Worm (Caenorhabditis elegans): ENCODE data around the gene fbxb-75.

Gene fbxb-75

DNA sequence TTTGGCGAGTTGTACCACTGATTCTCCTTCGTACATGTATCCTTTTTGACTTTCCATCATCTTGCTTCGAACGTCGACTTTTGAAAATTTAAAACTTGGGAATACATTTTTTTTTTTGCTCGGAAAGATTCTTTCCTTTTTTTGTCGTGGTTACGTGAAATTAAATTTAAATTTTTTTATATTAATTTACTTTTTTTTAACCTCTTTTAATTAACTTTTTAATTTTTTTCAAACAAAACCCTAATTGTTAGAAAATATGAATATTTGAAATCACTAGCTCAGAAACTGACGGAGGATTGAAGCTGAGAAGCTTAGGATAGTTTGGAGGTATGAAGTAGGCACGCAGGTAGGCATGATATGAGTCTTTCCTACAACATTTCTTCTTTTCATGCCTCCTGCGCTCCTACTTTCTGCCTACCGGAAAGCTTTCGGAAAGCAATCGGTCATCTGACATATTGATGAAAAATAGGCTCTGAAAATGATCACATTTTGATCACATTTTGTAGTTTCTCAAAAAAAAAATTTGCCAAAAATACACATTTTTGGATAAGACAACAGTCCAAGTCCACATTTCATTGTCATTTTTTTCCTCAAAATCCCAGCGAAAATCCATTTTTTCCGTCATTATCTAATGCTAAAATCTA lies 6.4 kb downstream of the fbxb-75 start, which contains the start of the genes R08C7.8 and R08C7.4:
R08C7.8 (minus strand) TSS at position 101 of the 644 bp plus-strand sequence.
R08C7.4 (plus strand) TSS at position 594 of the 644 bp plus-strand sequence.
- TF ChIP-seq flt-1 (GFP tag; IDR thresholded peaks at IDR 0.05) (no peak), ceh-36 (tag; optimal IDR thresholded peaks at IDR 0.05) (no peak), aly-1 (tag; optimal IDR thresholded peaks at IDR 0.05) (no peak), ama-1 (optimal IDR thresholded peaks at IDR 0.05) (no peak), hnd-1 (tag; optimal IDR thresholded peaks at IDR 0.05) (no peak), tbx-37 (GFP tag; conservative IDR thresholded peaks at IDR 0.05) (no peak)

DNA sequence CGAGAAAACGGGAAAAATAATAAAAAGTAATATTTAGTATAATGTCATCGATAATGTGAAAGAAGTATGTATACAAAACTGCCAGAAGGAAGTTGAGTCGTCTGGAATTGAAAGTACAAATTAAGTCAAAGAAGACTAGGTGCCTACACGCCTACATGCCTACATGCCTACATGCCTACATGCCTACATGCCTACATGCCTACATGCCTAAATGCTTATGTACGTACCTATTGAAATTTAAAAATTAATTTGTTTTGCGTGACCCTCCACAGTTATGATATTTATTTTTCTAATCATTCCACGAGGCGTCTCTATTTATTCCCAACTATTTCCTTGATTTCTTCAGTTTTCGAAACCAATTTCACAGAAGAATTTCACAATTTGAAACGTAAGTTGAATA lies 11.1 kb downstream of the fbxb-75 start, which contains the start of the genes str-185 and R08C7.5:
str-185 (minus strand) TSS at position 101 of the 400 bp plus-strand sequence.
R08C7.5 (plus strand) TSS at position 329 of the 400 bp plus-strand sequence.
- TF ChIP-seq sea-1 (GFP tag; conservative IDR thresholded peaks at IDR 0.05) (no peak), flt-1 (GFP tag; IDR thresholded peaks at IDR 0.05) (no peak), hmbx-1 (tag; optimal IDR thresholded peaks at IDR 0.05) (no peak), F13C5.2 (tag; optimal IDR thresholded peaks at IDR 0.05) (no peak), ama-1 (optimal IDR thresholded peaks at IDR 0.05) (no peak), ceh-36 (tag; optimal IDR thresholded peaks at IDR 0.05) (no peak), B0310.2 (tag; optimal IDR thresholded peaks at IDR 0.05) (no peak), tra-4 (tag; optimal IDR thresholded peaks at IDR 0.05) (no peak), tbx-37 (GFP tag; conservative IDR thresholded peaks at IDR 0.05) (no peak), aly-1 (tag; optimal IDR thresholded peaks at IDR 0.05) (no peak), scrt-1 (GFP tag; IDR thresholded peaks at IDR 0.05) (no peak), pes-1 (GFP tag; IDR thresholded peaks at IDR 0.05) (no peak), hnd-1 (tag; optimal IDR thresholded peaks at IDR 0.05) (no peak), tbx-11 (GFP tag; IDR thresholded peaks at IDR 0.05) (no peak), ets-7 (tag; optimal IDR thresholded peaks at IDR 0.05) (no peak), hmg-4 (GFP tag; optimal IDR thresholded peaks at IDR 0.05) (no peak), ceh-13 (GFP tag; optimal IDR thresholded peaks at IDR 0.05) (no peak)

DNA sequence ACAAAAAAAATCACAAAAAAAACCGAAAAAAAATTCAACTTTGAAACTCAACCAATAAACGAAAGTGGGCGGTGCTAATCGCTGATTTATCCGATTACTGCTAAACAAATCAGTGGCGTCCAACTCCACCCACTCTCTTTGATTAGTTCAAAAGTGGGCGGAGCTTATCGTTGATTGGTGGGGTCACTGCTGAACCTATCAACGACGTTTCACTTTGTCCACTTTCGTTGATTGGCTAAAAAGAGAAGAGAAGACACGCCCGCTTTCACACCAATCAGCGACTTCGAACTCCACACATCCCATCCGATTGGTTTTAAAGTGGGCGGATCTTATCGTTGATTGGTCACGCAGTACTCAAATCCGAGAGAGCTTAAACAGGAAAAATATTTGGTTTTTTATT lies 17.1 kb downstream of the fbxb-75 start:
- TF ChIP-seq ets-7 (tag; optimal IDR thresholded peaks at IDR 0.05): no peak
- TF ChIP-seq sea-1 (GFP tag; conservative IDR thresholded peaks at IDR 0.05): no peak
- no peak for TF ChIP-seq B0310.2 (tag; optimal IDR thresholded peaks at IDR 0.05)
- TF ChIP-seq hmbx-1 (tag; optimal IDR thresholded peaks at IDR 0.05): no peak

DNA sequence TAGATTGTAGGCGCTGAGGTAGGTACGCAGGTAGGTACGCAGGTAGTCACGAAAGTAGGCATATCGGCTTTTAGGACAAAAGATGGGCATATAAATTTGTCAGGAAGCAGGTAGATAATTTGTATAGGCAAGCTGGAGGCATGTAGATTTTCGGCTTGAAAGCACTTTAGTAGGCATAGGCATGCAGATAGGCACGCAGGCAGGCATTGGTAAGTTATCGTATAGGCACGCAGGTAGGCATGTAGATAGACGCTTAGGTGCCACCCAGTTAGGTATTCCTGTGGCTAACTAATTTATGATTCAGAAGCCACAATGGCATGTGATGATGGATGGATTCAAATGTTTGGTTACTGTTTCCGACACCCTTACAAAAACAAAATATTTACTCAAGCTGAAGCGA lies 18.0 kb downstream of the fbxb-75 start:
- TF ChIP-seq scrt-1 (GFP tag; IDR thresholded peaks at IDR 0.05) (no peak), flt-1 (GFP tag; IDR thresholded peaks at IDR 0.05) (no peak), aly-1 (tag; optimal IDR thresholded peaks at IDR 0.05) (no peak), ama-1 (optimal IDR thresholded peaks at IDR 0.05) (no peak), B0310.2 (tag; optimal IDR thresholded peaks at IDR 0.05) (no peak)

DNA sequence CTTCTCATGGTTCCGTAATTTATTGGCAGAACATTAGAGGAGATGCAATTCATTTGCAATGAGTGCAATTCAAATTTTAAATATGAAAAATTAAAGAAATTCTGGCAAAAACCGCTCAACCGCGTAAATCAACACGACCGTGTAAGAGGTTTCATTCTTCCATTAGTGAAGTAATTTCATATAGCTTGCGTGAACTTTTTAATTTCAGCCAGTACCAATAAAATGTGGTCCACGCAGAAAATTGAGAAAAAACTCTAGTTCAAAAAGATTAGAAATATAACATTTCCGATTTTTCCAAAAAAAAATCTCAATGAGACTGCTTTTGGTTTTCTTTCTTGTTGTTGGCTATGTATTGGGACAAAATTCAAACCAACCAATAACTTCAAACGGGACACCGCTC lies 18.9 kb downstream of the fbxb-75 start, which contains the start of gene clec-175:
clec-175 (plus strand) TSS at position 301 of the 400 bp plus-strand sequence.
- TF ChIP-seq F13C5.2 (tag; optimal IDR thresholded peaks at IDR 0.05) (no peak), tbx-37 (GFP tag; conservative IDR thresholded peaks at IDR 0.05) (no peak), ama-1 (optimal IDR thresholded peaks at IDR 0.05) (no peak), ceh-13 (GFP tag; optimal IDR thresholded peaks at IDR 0.05) (no peak), B0310.2 (tag; optimal IDR thresholded peaks at IDR 0.05) (no peak), sea-1 (GFP tag; conservative IDR thresholded peaks at IDR 0.05) (no peak), scrt-1 (GFP tag; IDR thresholded peaks at IDR 0.05) (no peak), ceh-36 (tag; optimal IDR thresholded peaks at IDR 0.05) (no peak), aly-1 (tag; optimal IDR thresholded peaks at IDR 0.05) (no peak), ets-7 (tag; optimal IDR thresholded peaks at IDR 0.05) (no peak), pes-1 (GFP tag; IDR thresholded peaks at IDR 0.05) (no peak), hmg-4 (GFP tag; optimal IDR thresholded peaks at IDR 0.05) (no peak), flt-1 (GFP tag; IDR thresholded peaks at IDR 0.05) (no peak), hmbx-1 (tag; optimal IDR thresholded peaks at IDR 0.05) (no peak), hnd-1 (tag; optimal IDR thresholded peaks at IDR 0.05) (no peak), tbx-11 (GFP tag; IDR thresholded peaks at IDR 0.05) (no peak), tra-4 (tag; optimal IDR thresholded peaks at IDR 0.05) (no peak)

DNA sequence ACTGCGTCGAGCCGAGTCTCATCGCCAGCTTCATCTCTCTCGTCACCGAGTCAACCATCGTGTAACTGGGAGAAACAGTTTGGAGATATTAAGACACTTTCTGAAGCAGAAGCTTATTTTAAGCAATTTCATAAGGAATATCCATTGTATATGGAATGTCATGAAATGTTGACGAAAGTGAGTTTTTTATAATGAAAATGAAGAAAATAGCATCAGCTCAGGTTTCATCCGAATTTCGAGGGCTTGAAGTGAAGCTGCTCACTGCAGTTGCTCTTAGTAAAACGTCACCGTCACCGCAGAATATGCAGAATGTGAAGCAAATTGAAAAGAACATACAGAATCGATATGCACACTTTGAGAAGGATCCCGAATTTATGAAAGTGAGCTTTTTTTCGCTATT lies 27.9 kb downstream of the fbxb-75 start:
- TF ChIP-seq tbx-11 (GFP tag; IDR thresholded peaks at IDR 0.05): no peak
- TF ChIP-seq scrt-1 (GFP tag; IDR thresholded peaks at IDR 0.05): no peak
- TF ChIP-seq F13C5.2 (tag; optimal IDR thresholded peaks at IDR 0.05): no peak
- no peak for TF ChIP-seq pes-1 (GFP tag; IDR thresholded peaks at IDR 0.05)
- no peak for TF ChIP-seq B0310.2 (tag; optimal IDR thresholded peaks at IDR 0.05)
- no peak for TF ChIP-seq aly-1 (tag; optimal IDR thresholded peaks at IDR 0.05)
- TF ChIP-seq flt-1 (GFP tag; IDR thresholded peaks at IDR 0.05): no peak
- no peak for TF ChIP-seq hmbx-1 (tag; optimal IDR thresholded peaks at IDR 0.05)
- TF ChIP-seq ceh-36 (tag; optimal IDR thresholded peaks at IDR 0.05): no peak
- no peak for TF ChIP-seq ama-1 (optimal IDR thresholded peaks at IDR 0.05)
- TF ChIP-seq tbx-37 (GFP tag; conservative IDR thresholded peaks at IDR 0.05): no peak
- no peak for TF ChIP-seq tra-4 (tag; optimal IDR thresholded peaks at IDR 0.05)
- TF ChIP-seq ceh-13 (GFP tag; optimal IDR thresholded peaks at IDR 0.05): no peak
- no peak for TF ChIP-seq hmg-4 (GFP tag; optimal IDR thresholded peaks at IDR 0.05)
- TF ChIP-seq ets-7 (tag; optimal IDR thresholded peaks at IDR 0.05): no peak
- no peak for TF ChIP-seq sea-1 (GFP tag; conservative IDR thresholded peaks at IDR 0.05)
- no peak for TF ChIP-seq hnd-1 (tag; optimal IDR thresholded peaks at IDR 0.05)

DNA sequence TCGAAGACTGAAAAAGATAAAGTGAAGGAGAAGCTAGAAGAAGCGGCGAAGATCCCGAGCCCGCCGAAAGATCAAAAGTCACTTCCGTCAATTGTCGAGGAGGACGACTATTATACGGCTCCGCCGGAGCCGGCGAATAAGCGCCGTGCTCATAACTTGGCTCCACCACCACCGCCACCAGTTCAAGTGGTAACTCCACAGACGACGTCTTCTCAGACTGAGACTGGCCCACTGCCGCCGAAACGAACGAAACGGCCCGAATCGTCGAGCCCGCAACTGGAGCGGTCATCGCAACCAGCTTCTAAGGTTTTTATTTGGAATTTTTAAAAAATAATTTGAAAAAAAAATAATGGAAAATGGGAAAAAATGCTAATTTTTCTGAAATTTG lies 29.0 kb downstream of the fbxb-75 start:
- 0 out of 2 replicates have a peak, but pooled peaks have one; percentile 5 for TF ChIP-seq scrt-1 (GFP tag; IDR thresholded peaks at IDR 0.05)
- no peak for TF ChIP-seq flt-1 (GFP tag; IDR thresholded peaks at IDR 0.05)

Measured in whole organism, early embryonic.